Worm (Caenorhabditis elegans) whole organism, late embryonic: ENCODE measurements around the gene T11F9.7.

Experiments used
- C38D4.7 ChIP-seq: fragments of 200-800 bp; sonication (Bioruptor generic); optimal IDR thresholded peaks from 2 replicates; lab custom pipeline; 2018; ENCODE audit warnings: mild to moderate bottlenecking, missing genetic modification characterization, moderate library complexity, missing compliant biosample characterization
- ceh-9 ChIP-seq: sonication (generic microtip); optimal IDR thresholded peaks from 2 replicates; lab custom pipeline; 2016; ENCODE audit warnings: mild to moderate bottlenecking, missing genetic modification characterization, inconsistent platforms, missing compliant biosample characterization
- dve-1 ChIP-seq: sonication (generic microtip); optimal IDR thresholded peaks from 2 replicates; lab custom pipeline; 2017; ENCODE audit warnings: antibody characterized with exemption, mild to moderate bottlenecking, missing genetic modification characterization, missing compliant biosample characterization
- hlh-13 ChIP-seq: fragments of 200-800 bp; sonication (Bioruptor generic); optimal IDR thresholded peaks from 2 replicates; lab custom pipeline; 2018; ENCODE audit warnings: mild to moderate bottlenecking, missing genetic modification characterization, missing compliant biosample characterization
- hlh-6 ChIP-seq: sonication (generic microtip); optimal IDR thresholded peaks from 2 replicates; lab custom pipeline; 2016; ENCODE audit warnings: missing genotype, missing genetic modification characterization, missing compliant biosample characterization
- nhr-11 ChIP-seq: fragments of 150-350 bp; optimal IDR thresholded peaks from 2 replicates; lab custom pipeline; 2014; ENCODE audit warnings: missing biosample characterization, missing genetic modification characterization

DNA sequence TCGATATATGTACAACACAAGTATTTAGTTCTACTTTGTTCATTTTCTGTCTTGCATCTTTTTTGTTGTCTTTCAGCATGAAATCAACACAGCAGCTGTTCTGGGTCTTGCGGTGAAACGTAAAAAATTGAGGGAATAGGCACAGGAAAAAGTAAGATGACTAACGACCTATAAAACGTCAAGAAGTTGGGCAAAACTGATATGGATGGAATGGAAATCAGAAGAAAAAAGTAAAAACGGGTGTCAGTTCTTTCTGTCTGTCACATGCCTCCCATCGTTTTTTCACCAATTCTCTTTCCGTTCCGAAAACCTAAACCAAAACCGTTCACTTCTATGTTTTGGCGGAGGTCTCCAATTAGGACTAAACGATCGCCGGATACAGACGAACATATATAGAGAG, 25.2 kb downstream of the T11F9.7 start:
- no peak for TF ChIP-seq hlh-13 (GFP tag; lab: Kevin White, UChicago)
- no peak for TF ChIP-seq C38D4.7 (GFP tag; lab: Kevin White, UChicago)
- no peak for TF ChIP-seq dve-1
- TF ChIP-seq hlh-6 (tag; lab: Kevin White, UChicago): no peak
- TF ChIP-seq ceh-9 (tag; lab: Kevin White, UChicago): no peak
- TF ChIP-seq nhr-11 (tag; lab: Kevin White, UChicago): no peak
